Worm (Caenorhabditis elegans): Measurements from ENCODE around the gene hch-1.

The hch-1 gene

ce11 chrX:14699866-14700265 is at the start of gene hch-1:
Gene hch-1 (minus strand): TSS chrX:14699977.
- TF ChIP-seq unc-62 (GFP tag; optimal IDR thresholded peaks at IDR 0.05) (no peak), unc-30 (tag; optimal IDR thresholded peaks at IDR 0.05) (no peak), lin-35 (GFP tag; optimal IDR thresholded peaks at IDR 0.05) (no peak), mep-1 (tag; optimal IDR thresholded peaks at IDR 0.05) (no peak)

ce11 chrX:14746948-14747347 is 47.2 kb upstream of the hch-1 start, which contains the start of gene C05G5.2:
Gene C05G5.2 (plus strand): TSS chrX:14747303.
- TF ChIP-seq unc-86 (tag; optimal IDR thresholded peaks at IDR 0.05): peak; percentile 77
- peak in 1 of 2 experiments; percentile 84 for TF ChIP-seq mdl-1 (tag; optimal IDR thresholded peaks at IDR 0.05)
- TF ChIP-seq sox-4 (tag; optimal IDR thresholded peaks at IDR 0.05): peak; percentile 5
- TF ChIP-seq grh-1 (GFP tag; IDR thresholded peaks at IDR 0.05): peak; percentile 54; the same call in 1 of the 2 replicates
- peak; percentile 38 for TF ChIP-seq nhr-237 (tag; optimal IDR thresholded peaks at IDR 0.05)
- peak; percentile 59 for TF ChIP-seq pax-3 (tag; optimal IDR thresholded peaks at IDR 0.05)
- peak; percentile 98 for TF ChIP-seq lin-14 (GFP tag; optimal IDR thresholded peaks at IDR 0.05)
- TF ChIP-seq F16B12.6 (tag; optimal IDR thresholded peaks at IDR 0.05): peak; percentile 71
- peak; percentile 88 for TF ChIP-seq zip-4 (GFP tag; optimal IDR thresholded peaks at IDR 0.05)
- TF ChIP-seq irx-1 (tag; optimal IDR thresholded peaks at IDR 0.05): peak; percentile 57
- TF ChIP-seq elt-2 (tag; optimal IDR thresholded peaks at IDR 0.05): peak; percentile 71
- TF ChIP-seq isw-1 (GFP tag; IDR thresholded peaks at IDR 0.05): peak; percentile 63
- TF ChIP-seq lin-13 (GFP tag; optimal IDR thresholded peaks at IDR 0.05): peak; percentile 83
- peak; percentile 71 to 87 for TF ChIP-seq lin-35 (GFP tag; optimal IDR thresholded peaks at IDR 0.05)
- TF ChIP-seq lsy-2 (tag; optimal IDR thresholded peaks at IDR 0.05): peak; percentile 87 to 90
- TF ChIP-seq lir-3 (tag; optimal IDR thresholded peaks at IDR 0.05; ENCODE audit: poor library complexity): peak; percentile 71
- TF ChIP-seq snpc-4 (tag; optimal IDR thresholded peaks at IDR 0.05): peak; percentile 88
- TF ChIP-seq hpl-2 (GFP tag; optimal IDR thresholded peaks at IDR 0.05): peak; percentile 59
- TF ChIP-seq dsc-1 (tag; optimal IDR thresholded peaks at IDR 0.05): peak; percentile 43
- TF ChIP-seq nhr-90 (tag; optimal IDR thresholded peaks at IDR 0.05; ENCODE audit: poor library complexity): peak; percentile 84
- TF ChIP-seq Y116A8C.19 (tag; optimal IDR thresholded peaks at IDR 0.05; ENCODE audit: borderline replicate concordance): no peak
- TF ChIP-seq nhr-76 (tag; optimal IDR thresholded peaks at IDR 0.05): no peak
- peak; percentile 66 for TF ChIP-seq fkh-10 (GFP tag; optimal IDR thresholded peaks at IDR 0.05)
- TF ChIP-seq pag-3 (tag; optimal IDR thresholded peaks at IDR 0.05; ENCODE audit: borderline replicate concordance, insufficient read depth): peak; percentile 42
- TF ChIP-seq unc-62 (GFP tag; optimal IDR thresholded peaks at IDR 0.05): no peak
- peak; percentile 92 for TF ChIP-seq fkh-8 (tag; optimal IDR thresholded peaks at IDR 0.05)
- TF ChIP-seq elt-3 (tag; optimal IDR thresholded peaks at IDR 0.05): peak in 3 of 6 experiments; percentile 42 to 95 (median 79)
- TF ChIP-seq fkh-4 (tag; optimal IDR thresholded peaks at IDR 0.05; ENCODE audit: borderline replicate concordance): no peak
- TF ChIP-seq tlp-1 (tag; optimal IDR thresholded peaks at IDR 0.05): no peak
- peak; percentile 33 for TF ChIP-seq C04F5.9 (tag; optimal IDR thresholded peaks at IDR 0.05)
- peak; percentile 80 for TF ChIP-seq jun-1 (tag; optimal IDR thresholded peaks at IDR 0.05)
- no peak for TF ChIP-seq aly-2 (tag; optimal IDR thresholded peaks at IDR 0.05)
- TF ChIP-seq xbp-1 (tag; optimal IDR thresholded peaks at IDR 0.05): peak; percentile 82
- peak; percentile 85 for TF ChIP-seq blmp-1 (tag; optimal IDR thresholded peaks at IDR 0.05)
- TF ChIP-seq ztf-4 (tag; optimal IDR thresholded peaks at IDR 0.05): peak; percentile 14
- no peak for TF ChIP-seq alr-1 (tag; optimal IDR thresholded peaks at IDR 0.05; ENCODE audit: borderline replicate concordance)
- TF ChIP-seq unc-130 (tag; optimal IDR thresholded peaks at IDR 0.05): peak; percentile 75
- peak; percentile 3 for TF ChIP-seq aha-1 (tag; optimal IDR thresholded peaks at IDR 0.05)
- peak; percentile 70 for TF ChIP-seq nhr-77 (tag; optimal IDR thresholded peaks at IDR 0.05)
- TF ChIP-seq skn-1 (tag; optimal IDR thresholded peaks at IDR 0.05): peak; percentile 95
- no peak for TF ChIP-seq zag-1 (tag; optimal IDR thresholded peaks at IDR 0.05)
- TF ChIP-seq nhr-20 (tag; optimal IDR thresholded peaks at IDR 0.05): peak; percentile 92
- peak in 1 of 2 experiments; percentile 4 for TF ChIP-seq ztf-11 (tag; optimal IDR thresholded peaks at IDR 0.05)
- TF ChIP-seq mef-2 (tag; optimal IDR thresholded peaks at IDR 0.05): peak; percentile 17
- peak; percentile 61 for TF ChIP-seq vab-15 (tag; optimal IDR thresholded peaks at IDR 0.05)
- peak; percentile 88 for TF ChIP-seq nhr-47 (tag; optimal IDR thresholded peaks at IDR 0.05)
- peak; percentile 77 to 94 (median 78) for TF ChIP-seq ceh-82 (tag; optimal IDR thresholded peaks at IDR 0.05)
- peak; percentile 84 for TF ChIP-seq tbx-2 (tag; optimal IDR thresholded peaks at IDR 0.05)
